Worm (Caenorhabditis elegans) whole organism, L4 larva: Measurements from ENCODE around the gene ttyh-1.

Experiments
- D1046.2 ChIP-seq: fragments of 200-800 bp; sonication (Bioruptor generic); IDR thresholded peaks from 2 replicates; pipeline ENCODE4 v1.3.6; 2022; ENCODE audit warnings: missing genetic modification characterization, missing compliant biosample characterization
- F26F4.8 ChIP-seq: fragments of 200-800 bp; sonication (Bioruptor generic); conservative IDR thresholded peaks from 2 replicates; pipeline ENCODE4 v1.3.6; 2022; ENCODE audit warnings: missing genetic modification characterization, missing compliant biosample characterization
- R02D3.7 ChIP-seq: fragments of 150-350 bp; sonication (generic microtip); optimal IDR thresholded peaks from 3 replicates; lab custom pipeline; 2014; ENCODE audit warnings: missing biosample characterization, missing genetic modification characterization
- ZK546.5 ChIP-seq, 2 experiments: sonication (generic microtip); optimal IDR thresholded peaks; 2 replicates each; lab custom pipeline; 2017; ENCODE audit warnings: missing biosample characterization in 2 of 2, missing genetic modification characterization in 2 of 2
- aha-1 ChIP-seq: fragments of 150-350 bp; peaks from one replicate; lab custom pipeline; 2014; ENCODE audit warnings: missing biosample characterization, missing genetic modification characterization
- aly-2 ChIP-seq: sonication (generic microtip); optimal IDR thresholded peaks from 2 replicates; lab custom pipeline; 2018; ENCODE audit warnings: missing biosample characterization, missing genetic modification characterization
- ceh-44 ChIP-seq: fragments of 200-800 bp; sonication (Bioruptor generic); IDR thresholded peaks from 2 replicates; pipeline ENCODE4 v1.3.6; 2022; ENCODE audit warnings: missing genetic modification reagents, missing genetic modification characterization, missing compliant biosample characterization
- ceh-62 ChIP-seq: sonication (generic microtip); optimal IDR thresholded peaks from 2 replicates; lab custom pipeline; 2017; ENCODE audit warnings: missing biosample characterization, missing genetic modification characterization
- ceh-82 ChIP-seq: sonication (generic microtip); optimal IDR thresholded peaks from 2 replicates; lab custom pipeline; 2017; ENCODE audit warnings: missing biosample characterization, missing genetic modification characterization
- ces-1 ChIP-seq: fragments of 150-350 bp; sonication (generic microtip); optimal IDR thresholded peaks from 4 replicates; lab custom pipeline; 2014; ENCODE audit warnings: missing biosample characterization, missing genetic modification reagents, missing genetic modification characterization
- daf-16 ChIP-seq, 3 experiments: sonication (generic microtip); optimal IDR thresholded peaks; 2 replicates each; lab custom pipeline; 2016 to 2017; ENCODE audit warnings: missing genetic modification characterization in 3 of 3, missing genetic modification reagents in 3 of 3, mild to moderate bottlenecking in 2 of 3, missing compliant biosample characterization in 2 of 3, missing biosample characterization in 1 of 3, moderate library complexity in 1 of 3
- dmd-6 ChIP-seq: fragments of 200-800 bp; sonication (Bioruptor generic); IDR thresholded peaks from 2 replicates; pipeline ENCODE4 v1.3.6; 2022; ENCODE audit warnings: missing genetic modification reagents, missing genetic modification characterization, missing compliant biosample characterization
- dmd-8 ChIP-seq: fragments of 200-800 bp; sonication (Bioruptor generic); IDR thresholded peaks from 2 replicates; pipeline ENCODE4 v1.3.6; 2022; ENCODE audit warnings: missing genetic modification characterization, missing compliant biosample characterization
- duxl-1 ChIP-seq: sonication (generic microtip); optimal IDR thresholded peaks from 2 replicates; lab custom pipeline; 2016; ENCODE audit warnings: mild to moderate bottlenecking, missing genetic modification characterization, moderate library complexity, missing compliant biosample characterization; ENCODE audit not compliant: poor library complexity
- dve-1 ChIP-seq: sonication (generic microtip); optimal IDR thresholded peaks from 2 replicates; lab custom pipeline; 2017; ENCODE audit warnings: antibody characterized with exemption, mild to moderate bottlenecking, missing genetic modification characterization, missing compliant biosample characterization; ENCODE audit not compliant: insufficient read depth
- fkh-10 ChIP-seq: fragments of 150-350 bp; optimal IDR thresholded peaks from 2 replicates; lab custom pipeline; 2014; ENCODE audit warnings: missing biosample characterization, missing genetic modification reagents, missing genetic modification characterization
- gei-8 ChIP-seq: fragments of 200-800 bp; sonication (Bioruptor generic); optimal IDR thresholded peaks from 2 replicates; lab custom pipeline; 2018; ENCODE audit warnings: mild to moderate bottlenecking, missing genetic modification characterization, missing compliant biosample characterization
- jun-1 ChIP-seq: fragments of 150-350 bp; optimal IDR thresholded peaks from 2 replicates; lab custom pipeline; 2014; ENCODE audit warnings: missing biosample characterization, missing genetic modification reagents, missing genetic modification characterization
- lin-13 ChIP-seq: fragments of 150-350 bp; optimal IDR thresholded peaks from 2 replicates; lab custom pipeline; 2014; ENCODE audit warnings: missing biosample characterization, missing genetic modification reagents, missing genetic modification characterization
- lir-3 ChIP-seq: sonication (generic microtip); optimal IDR thresholded peaks from 2 replicates; lab custom pipeline; 2016; ENCODE audit warnings: mild to moderate bottlenecking, missing genetic modification characterization, missing compliant biosample characterization
- madf-5 ChIP-seq, 2 experiments: fragments of 200-800 bp; sonication (Bioruptor generic); IDR thresholded peaks; 2 replicates each; pipeline ENCODE4 v1.3.6; 2022; ENCODE audit warnings: missing compliant biosample characterization in 2 of 2, missing genetic modification characterization in 2 of 2
- mdl-1 ChIP-seq, 2 experiments: fragments of 150-350 bp in 1 of 2; sonication (generic microtip) in 1 of 2; optimal IDR thresholded peaks; 2 replicates each; lab custom pipeline; 2014 to 2017; ENCODE audit warnings: missing biosample characterization in 2 of 2, missing genetic modification characterization in 2 of 2
- mxl-3 ChIP-seq: fragments of 200-800 bp; sonication (Bioruptor generic); optimal IDR thresholded peaks from 2 replicates; lab custom pipeline; 2018; ENCODE audit warnings: mild to moderate bottlenecking, missing genetic modification characterization, missing compliant biosample characterization
- nhr-11 ChIP-seq: fragments of 150-350 bp; optimal IDR thresholded peaks from 2 replicates; lab custom pipeline; 2014; ENCODE audit warnings: missing biosample characterization, missing genetic modification characterization
- nhr-28 ChIP-seq: fragments of 150-350 bp; optimal IDR thresholded peaks from 2 replicates; lab custom pipeline; 2014; ENCODE audit warnings: missing biosample characterization, missing genetic modification characterization
- nhr-77 ChIP-seq: fragments of 150-350 bp; optimal IDR thresholded peaks from 2 replicates; lab custom pipeline; 2014; ENCODE audit warnings: missing biosample characterization, missing genetic modification characterization
- pha-4 ChIP-seq, 2 experiments: fragments of 150-350 bp in 1 of 2; fragments of 200-800 bp in 1 of 2; sonication (Bioruptor generic) in 1 of 2; IDR thresholded peaks in 1 of 2; optimal IDR thresholded peaks in 1 of 2; 2 replicates each; pipeline versions ENCODE4 v1.3.6 to Lab custom; 2014 to 2022; ENCODE audit warnings: missing genetic modification characterization in 2 of 2, missing genetic modification reagents in 2 of 2, missing biosample characterization in 1 of 2, missing compliant biosample characterization in 1 of 2
- pqm-1 ChIP-seq: sonication (generic microtip); optimal IDR thresholded peaks from 2 replicates; lab custom pipeline; 2017; ENCODE audit warnings: missing biosample characterization, missing genetic modification characterization
- rbr-2 ChIP-seq: sonication (generic microtip); optimal IDR thresholded peaks from 2 replicates; lab custom pipeline; 2016; ENCODE audit warnings: missing genotype, missing genetic modification characterization, missing compliant biosample characterization
- sdz-12 ChIP-seq: fragments of 200-800 bp; sonication (Bioruptor generic); optimal IDR thresholded peaks from 2 replicates; lab custom pipeline; 2018; ENCODE audit warnings: mild to moderate bottlenecking, missing genetic modification characterization, missing compliant biosample characterization
- snpc-1.2 ChIP-seq: fragments of 200-800 bp; sonication (Bioruptor generic); IDR thresholded peaks from 2 replicates; pipeline ENCODE4 v1.3.6; 2022; ENCODE audit warnings: missing genetic modification reagents, missing genetic modification characterization, missing compliant biosample characterization
- snpc-4 ChIP-seq: fragments of 150-350 bp; optimal IDR thresholded peaks from 2 replicates; lab custom pipeline; 2014; ENCODE audit warnings: missing biosample characterization, missing genetic modification characterization
- tra-1 ChIP-seq: fragments of 200-800 bp; sonication (Bioruptor generic); IDR thresholded peaks from 2 replicates; pipeline ENCODE4 v1.3.6; 2022; ENCODE audit warnings: missing genetic modification reagents, missing genetic modification characterization, missing compliant biosample characterization
- unc-130 ChIP-seq: sonication (generic microtip); optimal IDR thresholded peaks from 2 replicates; lab custom pipeline; 2016; ENCODE audit warnings: missing genetic modification reagents, missing genetic modification characterization, missing compliant biosample characterization
- unc-39 ChIP-seq: sonication (generic microtip); optimal IDR thresholded peaks from 2 replicates; lab custom pipeline; 2017; ENCODE audit warnings: missing biosample characterization, missing genetic modification characterization
- zag-1 ChIP-seq: fragments of 150-350 bp; optimal IDR thresholded peaks from 2 replicates; lab custom pipeline; 2014; ENCODE audit warnings: missing biosample characterization, missing genetic modification characterization
- zfp-2 ChIP-seq: sonication (generic microtip); optimal IDR thresholded peaks from 2 replicates; lab custom pipeline; 2016; ENCODE audit warnings: mild to moderate bottlenecking, missing genetic modification characterization, missing compliant biosample characterization
- zfp-3 ChIP-seq: fragments of 200-800 bp; sonication (Bioruptor generic); conservative IDR thresholded peaks from 2 replicates; pipeline ENCODE4 v1.3.6; 2022; ENCODE audit warnings: missing genetic modification reagents, missing genetic modification characterization, missing compliant biosample characterization
- ztf-11 ChIP-seq: fragments of 150-350 bp; optimal IDR thresholded peaks from 2 replicates; lab custom pipeline; 2014; ENCODE audit warnings: missing biosample characterization, missing genetic modification characterization

The ttyh-1 gene

ce11 chrX:11368417-11368816, at the start of gene ttyh-1:
TSS of gene ttyh-1 (plus strand) at chrX:11368717.
- no peak for TF ChIP-seq F26F4.8 (GFP tag; lab: Robert Waterston, UW)
- no peak for TF ChIP-seq lir-3 (tag; lab: Kevin White, UChicago)
- TF ChIP-seq nhr-11 (tag; lab: Kevin White, UChicago): no peak
- no peak for TF ChIP-seq fkh-10 (GFP tag; lab: Kevin White, UChicago)
- no peak for TF ChIP-seq pha-4 (GFP tag; IDR thresholded peaks at IDR 0.05; lab: Robert Waterston, UW)
- no peak for TF ChIP-seq pha-4 (tag; optimal IDR thresholded peaks at IDR 0.05; lab: Kevin White, UChicago)
- TF ChIP-seq zfp-3 (GFP tag; lab: Robert Waterston, UW): no peak
- no peak for TF ChIP-seq rbr-2 (tag; lab: Kevin White, UChicago)
- TF ChIP-seq zfp-2: no peak
- TF ChIP-seq, all 104 proteins: peak for 0

ce11 chrX:11323225-11323624, 45.3 kb upstream of the ttyh-1 start:
- TF ChIP-seq nhr-28 (tag; lab: Kevin White, UChicago) (peak; percentile 13), dmd-6 (GFP tag; lab: Robert Waterston, UW) (peak; percentile 44; the same call in 1 of the 2 replicates), aha-1 (tag; lab: Kevin White, UChicago) (peak; percentile 5), aly-2 (tag; lab: Kevin White, UChicago) (no peak), dve-1 (tag; lab: Kevin White, UChicago) (no peak), lin-13 (GFP tag; lab: Kevin White, UChicago) (no peak), ceh-82 (tag; lab: Kevin White, UChicago) (no peak), pqm-1 (tag; lab: Kevin White, UChicago) (peak; percentile 80), daf-16 (GFP tag; optimal IDR thresholded peaks at IDR 0.05; lab: Kevin White, UChicago) (no peak), daf-16 (tag; optimal IDR thresholded peaks at IDR 0.05; lab: Kevin White, UChicago) (peak; percentile 40), ZK546.5 (tag; optimal IDR thresholded peaks at IDR 0.05; lab: Kevin White, UChicago) (no peak), zfp-2 (no peak)

DNA sequence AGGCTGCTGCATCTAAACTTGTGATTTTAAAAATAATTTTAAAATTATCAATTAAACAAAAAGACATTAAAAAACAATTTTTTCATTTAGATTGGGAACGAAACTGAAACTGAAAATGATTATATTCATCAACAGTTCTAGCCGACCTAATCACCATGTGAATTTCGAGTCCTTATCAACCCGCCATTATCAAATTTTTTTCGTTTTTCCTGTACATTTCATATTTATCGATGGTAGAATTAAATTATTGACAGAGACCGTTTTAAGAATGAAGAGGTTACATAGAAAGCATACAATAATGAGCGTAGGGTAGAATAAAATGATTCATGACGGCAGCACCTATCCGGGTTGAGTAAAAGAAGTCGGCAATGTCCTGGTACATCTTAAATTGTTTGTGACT, 44.3 kb upstream of the ttyh-1 start, which contains the start of gene asm-2:
Gene asm-2 (minus strand): TSS at position 12 of the 400 bp plus-strand sequence.
- TF ChIP-seq mdl-1 (tag; optimal IDR thresholded peaks at IDR 0.05; lab: Kevin White, UChicago) (peak in 1 of 2 experiments; percentile 29), daf-16 (GFP tag; optimal IDR thresholded peaks at IDR 0.05; lab: Kevin White, UChicago) (no peak), daf-16 (tag; optimal IDR thresholded peaks at IDR 0.05; lab: Kevin White, UChicago) (peak; percentile 88), tra-1 (GFP tag; lab: Robert Waterston, UW) (peak; percentile 36; the same call in 1 of the 2 replicates), dmd-8 (GFP tag; lab: Robert Waterston, UW) (no peak), dmd-6 (GFP tag; lab: Robert Waterston, UW) (peak; percentile 63), mxl-3 (peak; percentile 68), nhr-28 (tag; lab: Kevin White, UChicago) (peak; percentile 87), nhr-77 (tag; lab: Kevin White, UChicago) (peak; percentile 57), madf-5 (GFP tag; IDR thresholded peaks at IDR 0.05; lab: Robert Waterston, UW) (no peak), pqm-1 (tag; lab: Kevin White, UChicago) (peak; percentile 98), lin-13 (GFP tag; lab: Kevin White, UChicago) (no peak)

DNA sequence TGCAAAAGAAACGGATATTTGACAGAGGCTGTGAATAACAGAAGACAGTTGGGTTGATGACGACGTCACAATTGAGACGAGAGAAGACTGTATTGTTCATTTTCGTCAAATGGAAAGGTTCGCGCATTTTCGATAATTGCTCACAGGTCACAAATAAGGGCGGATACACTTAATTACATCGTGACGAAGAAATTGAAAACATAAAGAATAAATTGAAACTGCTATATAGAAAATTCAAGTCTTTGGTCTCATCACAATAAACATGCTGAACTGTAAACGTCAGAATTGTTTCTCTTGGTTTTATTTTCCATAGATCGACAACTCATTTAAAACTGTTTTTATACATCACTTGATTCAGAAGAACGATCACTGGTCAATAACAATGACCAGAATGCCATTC, 41.7 kb upstream of the ttyh-1 start, which contains the start of gene ZK455.5:
Gene ZK455.5 (minus strand): TSS at position 101 of the 400 bp plus-strand sequence.
- TF ChIP-seq duxl-1 (tag; lab: Kevin White, UChicago) (no peak), sdz-12 (GFP tag; lab: Kevin White, UChicago) (no peak), gei-8 (GFP tag; lab: Kevin White, UChicago) (no peak), zag-1 (tag; lab: Kevin White, UChicago) (no peak), ztf-11 (no peak)

- TF ChIP-seq mxl-3 (no peak), snpc-1.2 (GFP tag; lab: Robert Waterston, UW) (no peak), snpc-4 (tag; lab: Kevin White, UChicago) (no peak), D1046.2 (GFP tag; lab: Robert Waterston, UW) (no peak), R02D3.7 (tag; lab: Kevin White, UChicago) (no peak), aly-2 (tag; lab: Kevin White, UChicago) (no peak), unc-39 (tag; lab: Kevin White, UChicago) (no peak), ceh-44 (GFP tag; lab: Robert Waterston, UW) (no peak), daf-16 (GFP tag; optimal IDR thresholded peaks at IDR 0.05; lab: Kevin White, UChicago) (no peak), daf-16 (tag; optimal IDR thresholded peaks at IDR 0.05; lab: Kevin White, UChicago) (no peak), ceh-62 (tag; lab: Kevin White, UChicago) (no peak), jun-1 (tag; lab: Kevin White, UChicago) (no peak), ces-1 (no peak), unc-130 (GFP tag; lab: Kevin White, UChicago) (no peak), ZK546.5 (tag; optimal IDR thresholded peaks at IDR 0.05; lab: Kevin White, UChicago) (no peak)
Observed at ce11 chrX:11328710-11329109, 39.8 kb upstream of the ttyh-1 start.
